Fruit fly (Drosophila melanogaster): ENCODE measurements around the gene AdoR.

The AdoR gene

DNA sequence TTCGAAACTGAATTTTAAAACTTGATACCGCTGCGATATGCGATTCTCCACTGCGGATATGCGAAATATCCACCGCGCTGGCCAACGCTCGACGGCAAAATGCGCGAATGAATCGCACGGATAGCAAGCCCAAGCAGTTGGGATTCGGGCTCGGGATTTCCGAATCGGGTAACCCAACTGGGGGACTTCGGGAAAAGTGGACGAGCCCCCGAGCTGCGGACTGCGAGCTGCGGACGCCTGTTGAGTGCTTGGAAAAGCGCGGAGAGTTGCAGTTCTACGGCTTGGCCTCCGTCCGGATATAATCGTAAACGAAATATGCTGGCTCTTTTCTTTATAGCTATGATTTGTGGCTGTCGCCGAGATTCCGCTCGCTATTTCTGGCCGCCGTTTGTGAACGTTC lies at the start of gene AdoR:
AdoR (minus strand) TSS at position 101 of the 400 bp plus-strand sequence.
- no peak for TF ChIP-seq noc (tag; optimal IDR thresholded peaks at IDR 0.05)

DNA sequence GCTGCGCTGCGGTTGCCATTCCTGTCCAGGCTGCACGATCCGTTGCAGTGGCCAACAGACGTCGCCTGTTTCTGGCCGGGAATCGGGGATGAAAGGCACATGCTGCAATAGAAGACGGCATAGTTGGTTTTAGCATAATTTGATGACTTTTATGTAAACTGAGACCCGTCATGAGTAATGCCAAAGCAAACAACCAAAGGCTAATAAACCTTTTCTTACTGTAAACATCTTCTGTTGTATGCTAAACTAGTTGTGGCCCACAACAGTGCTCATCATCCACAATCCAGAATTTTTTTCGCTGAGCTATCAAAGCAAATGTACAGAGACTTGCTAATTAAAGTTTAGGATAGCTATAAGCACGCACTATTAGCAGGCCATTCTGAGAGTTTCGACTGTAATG lies 49.4 kb upstream of the AdoR start:
- TF ChIP-seq noc (tag; optimal IDR thresholded peaks at IDR 0.05) = peak; percentile 6

DNA sequence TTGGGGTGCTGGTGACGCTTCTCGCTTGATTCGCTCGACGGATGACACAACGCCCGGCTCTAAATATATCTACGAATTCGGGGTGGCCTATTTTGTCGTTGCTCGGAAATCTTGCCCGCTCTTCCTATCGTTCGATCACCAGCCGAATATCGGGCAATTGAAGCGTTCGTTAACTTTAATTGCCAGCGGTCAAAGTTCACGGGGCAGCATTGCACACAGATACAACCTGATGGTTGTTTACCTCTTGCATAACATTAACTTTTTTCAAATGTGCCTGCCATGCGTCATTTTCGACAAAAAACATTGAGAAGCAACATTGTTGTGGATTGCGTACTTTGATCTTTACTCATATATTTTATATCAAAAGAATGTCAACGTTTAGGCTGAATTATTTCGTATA lies 48.4 kb upstream of the AdoR start:
- no peak for TF ChIP-seq noc (tag; optimal IDR thresholded peaks at IDR 0.05)

DNA sequence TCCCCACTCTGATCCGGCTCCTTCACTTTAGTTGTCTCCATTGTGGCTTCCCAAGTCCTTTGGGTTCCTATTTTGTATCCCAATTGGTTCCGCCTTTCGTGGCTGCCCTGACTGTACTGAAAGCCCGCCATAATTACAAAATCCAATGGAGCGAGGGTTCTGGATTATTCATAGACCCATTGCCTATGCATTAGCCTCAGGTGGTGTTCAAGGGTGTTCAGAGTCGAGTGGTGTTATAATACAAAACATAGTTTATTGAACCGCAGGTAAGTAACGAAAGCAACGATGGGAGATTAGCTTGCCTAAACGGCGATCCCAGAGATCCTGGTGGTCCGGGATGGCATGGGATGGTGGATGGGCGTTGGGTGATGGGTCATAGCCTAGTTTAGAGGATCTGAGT lies 46.7 kb upstream of the AdoR start, which contains the start of gene CG15531:
CG15531 (minus strand) TSS at position 101 of the 400 bp plus-strand sequence.
- TF ChIP-seq noc (tag; optimal IDR thresholded peaks at IDR 0.05) = no peak

DNA sequence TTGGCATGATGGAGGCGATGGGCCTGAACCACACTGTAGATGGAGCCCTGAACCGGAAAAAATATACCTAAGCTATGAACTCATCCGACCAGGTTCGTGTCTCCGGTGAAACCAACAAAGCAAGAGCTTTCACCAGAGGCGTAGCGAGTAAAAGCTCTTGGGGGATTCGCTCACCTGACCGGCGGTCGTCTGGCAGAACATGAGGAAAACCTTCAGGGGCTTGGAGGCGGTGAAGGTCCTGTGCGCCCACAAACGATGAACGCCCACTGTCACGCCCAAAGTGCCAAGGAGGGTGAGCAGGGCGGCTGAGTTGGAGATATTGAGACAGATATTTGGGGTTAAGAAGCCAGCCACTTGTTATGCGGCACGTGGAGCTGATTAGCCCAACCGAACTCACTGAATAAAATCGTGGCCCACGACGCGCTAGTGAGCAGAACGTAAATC lies 46.2 kb upstream of the AdoR start:
- TF ChIP-seq noc (tag; optimal IDR thresholded peaks at IDR 0.05) = peak; percentile 72

DNA sequence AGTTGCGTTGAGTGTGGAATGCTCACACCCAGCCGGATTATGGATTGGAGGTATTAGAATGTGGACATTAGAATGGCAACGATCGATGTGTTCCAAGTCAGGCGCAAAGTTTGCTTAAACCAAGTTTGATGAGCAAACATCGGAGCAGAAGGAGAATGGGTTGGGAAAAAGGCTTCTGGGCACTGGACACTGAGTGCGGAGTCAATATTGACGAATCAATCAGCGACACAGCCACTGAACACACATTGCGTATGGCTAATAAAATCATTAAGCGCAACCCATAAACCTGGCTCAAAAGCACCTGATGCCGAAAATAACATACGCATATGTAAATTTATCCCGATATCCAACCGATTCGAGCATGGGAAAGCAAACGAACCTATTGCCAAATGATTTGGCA lies 44.4 kb upstream of the AdoR start:
- TF ChIP-seq noc (tag; optimal IDR thresholded peaks at IDR 0.05) = no peak

DNA sequence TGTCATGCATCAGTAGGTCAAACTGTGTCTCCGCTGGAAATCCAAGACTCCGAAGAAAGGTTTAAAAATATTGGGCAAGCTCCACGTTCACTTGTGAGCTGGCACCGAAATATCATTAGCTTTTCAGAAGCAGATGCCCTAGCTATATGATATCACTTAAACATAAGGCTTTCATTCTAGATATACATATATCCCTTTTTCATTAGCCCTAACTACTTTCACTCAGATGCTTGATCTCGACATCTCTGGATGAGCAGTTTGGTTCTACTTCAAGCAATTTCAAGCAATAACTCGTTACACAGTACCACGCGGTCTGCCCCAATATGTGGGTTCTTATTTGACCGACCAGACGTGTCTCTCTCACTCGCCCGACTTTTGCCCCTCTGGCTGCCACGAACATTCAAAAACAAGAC lies 42.1 kb upstream of the AdoR start:
- no peak for TF ChIP-seq noc (tag; optimal IDR thresholded peaks at IDR 0.05)

DNA sequence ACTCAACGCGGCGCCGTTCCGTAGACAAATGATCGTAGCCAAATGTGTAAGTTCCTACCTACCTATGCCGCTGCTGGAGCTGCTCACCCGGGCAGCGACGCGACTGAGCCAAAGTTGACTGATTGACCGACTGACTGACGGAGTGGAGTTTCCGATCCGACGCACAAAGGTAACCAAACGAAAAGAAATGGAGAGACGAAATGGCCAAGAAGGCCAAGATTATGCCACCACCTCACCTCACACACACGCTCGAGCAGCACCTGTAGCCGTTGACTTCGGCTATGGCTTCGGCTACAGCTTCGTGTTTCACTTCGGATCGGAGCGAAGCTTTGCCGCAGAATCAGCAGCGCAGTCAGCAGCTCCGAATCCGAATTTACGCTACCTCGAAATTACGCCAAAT lies 41.6 kb upstream of the AdoR start, which contains the start of gene CG9747:
CG9747 (minus strand) TSS at position 206 of the 400 bp plus-strand sequence.
- no peak for TF ChIP-seq noc (tag; optimal IDR thresholded peaks at IDR 0.05)

DNA sequence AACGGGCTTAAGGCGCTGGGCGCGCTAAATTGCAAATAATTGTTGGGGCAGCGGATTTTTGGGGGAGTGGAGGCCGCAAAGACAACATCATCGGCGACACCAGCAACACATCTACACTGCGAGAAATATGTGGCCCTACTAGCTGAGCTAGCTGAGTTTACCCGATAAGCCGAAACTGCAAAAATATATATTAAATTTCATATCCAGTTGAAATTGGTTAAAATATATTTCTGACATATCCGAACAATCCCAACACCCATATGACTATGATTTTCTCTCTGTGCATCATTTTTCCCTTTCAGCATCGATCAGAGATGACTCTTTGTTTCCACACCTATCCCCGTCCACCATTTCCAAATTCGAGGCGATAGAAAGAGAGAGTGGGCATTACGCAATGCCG lies 40.4 kb upstream of the AdoR start:
- TF ChIP-seq noc (tag; optimal IDR thresholded peaks at IDR 0.05) = peak; percentile 46

DNA sequence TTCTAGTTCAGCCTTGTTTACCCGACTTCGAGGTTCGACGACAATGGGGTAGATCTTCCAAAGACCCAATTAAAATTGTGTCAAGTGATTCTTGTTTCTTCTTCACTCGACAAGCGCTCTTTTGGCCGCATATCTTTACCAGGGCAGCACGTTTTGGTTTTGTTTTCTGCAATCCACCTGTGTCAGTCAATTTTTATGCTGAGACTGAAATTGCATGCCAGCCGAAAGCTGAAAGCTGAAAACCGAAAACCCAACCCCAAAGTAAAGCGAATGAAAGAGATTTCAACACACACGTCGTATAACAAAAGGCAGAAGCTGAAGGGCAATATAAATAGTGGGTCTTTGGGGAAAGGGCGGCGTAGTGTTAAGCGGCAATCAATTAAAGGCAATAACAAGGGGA lies 40.0 kb upstream of the AdoR start:
- TF ChIP-seq noc (tag; optimal IDR thresholded peaks at IDR 0.05) = no peak

DNA sequence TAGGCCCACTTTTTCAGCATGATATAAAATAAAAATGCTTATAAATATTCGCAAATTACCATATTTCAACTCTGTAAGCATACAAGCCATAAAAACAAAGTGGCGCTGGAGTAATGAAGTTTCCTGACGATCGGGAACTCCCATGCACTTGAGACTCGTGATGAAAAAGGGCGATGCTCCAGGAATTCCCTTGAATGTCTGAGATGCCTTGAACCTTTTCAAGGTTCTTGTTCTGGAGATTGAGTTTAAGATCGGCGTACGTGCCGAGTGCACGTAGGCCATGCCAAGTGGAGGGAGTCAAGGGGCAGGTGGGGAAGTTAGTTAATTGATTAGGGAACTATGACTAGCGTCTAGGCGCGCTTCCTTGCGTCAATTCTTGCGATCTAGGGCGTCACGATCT lies 34.5 kb upstream of the AdoR start:
- TF ChIP-seq noc (tag; optimal IDR thresholded peaks at IDR 0.05) = no peak

DNA sequence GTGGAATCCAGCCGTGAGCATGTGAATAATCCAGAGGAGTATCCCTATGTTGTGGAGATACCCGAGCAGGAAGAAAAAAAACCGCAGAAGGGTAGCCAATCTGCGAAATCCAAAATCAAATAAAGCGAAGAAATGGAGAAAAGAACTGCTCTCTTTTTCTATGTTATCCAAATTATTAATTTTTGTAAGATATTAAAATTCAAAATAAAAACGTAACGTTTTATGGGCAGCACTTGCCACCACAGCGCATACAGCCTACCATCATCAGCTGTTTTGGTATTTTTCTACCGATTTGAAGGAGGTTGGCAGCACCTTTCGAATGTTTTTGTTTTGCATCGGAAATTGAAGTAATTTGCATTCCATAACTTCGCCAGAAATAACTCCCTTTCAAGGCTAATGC lies 30.5 kb upstream of the AdoR start, which contains the start of gene Bet5:
Bet5 (plus strand) TSS at position 299 of the 400 bp plus-strand sequence.
- TF ChIP-seq noc (tag; optimal IDR thresholded peaks at IDR 0.05) = no peak

DNA sequence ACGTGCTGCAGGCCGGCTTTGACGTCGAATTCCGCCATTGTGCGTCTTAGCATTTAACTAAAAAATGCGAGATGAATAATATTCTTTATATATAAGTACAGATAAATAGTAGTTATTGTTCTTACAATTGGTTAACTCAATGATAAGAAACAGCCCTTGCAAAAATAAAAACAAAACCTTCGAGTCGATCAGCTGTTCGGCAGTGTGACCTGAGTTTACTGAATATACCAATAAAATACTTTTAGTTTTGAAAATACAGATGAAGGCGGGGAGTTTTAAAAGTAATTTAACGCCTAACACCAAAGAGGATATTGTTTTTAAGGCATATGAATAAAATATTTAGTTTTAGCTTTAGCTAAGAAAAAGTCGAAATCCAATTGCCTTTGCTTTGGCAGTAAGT lies 28.1 kb upstream of the AdoR start, which contains the start of the genes CG1983 and CG15530:
CG1983 (minus strand) TSS at position 207 of the 400 bp plus-strand sequence.
CG15530 (plus strand) TSS at position 384 of the 400 bp plus-strand sequence.
- TF ChIP-seq noc (tag; optimal IDR thresholded peaks at IDR 0.05) = no peak

DNA sequence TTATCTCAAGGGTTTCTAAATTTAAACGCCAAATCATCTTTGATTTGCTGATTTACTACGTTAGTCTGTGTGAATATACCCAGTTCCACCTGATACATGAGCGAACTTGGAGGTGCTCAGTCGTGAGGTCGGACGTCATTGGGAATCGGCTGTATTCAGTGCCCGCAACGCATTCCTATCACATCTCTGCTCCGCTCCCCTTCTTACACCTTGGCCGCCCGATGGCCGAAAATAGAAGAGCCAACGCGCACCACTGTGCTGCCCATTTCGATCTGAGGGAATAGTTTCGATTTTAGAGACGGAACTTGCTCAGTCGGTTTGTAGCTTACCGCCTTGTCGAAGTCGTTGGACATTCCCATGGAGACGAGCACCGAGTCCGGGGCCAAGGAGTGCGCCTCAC lies 26.9 kb upstream of the AdoR start:
- no peak for TF ChIP-seq noc (tag; optimal IDR thresholded peaks at IDR 0.05)

DNA sequence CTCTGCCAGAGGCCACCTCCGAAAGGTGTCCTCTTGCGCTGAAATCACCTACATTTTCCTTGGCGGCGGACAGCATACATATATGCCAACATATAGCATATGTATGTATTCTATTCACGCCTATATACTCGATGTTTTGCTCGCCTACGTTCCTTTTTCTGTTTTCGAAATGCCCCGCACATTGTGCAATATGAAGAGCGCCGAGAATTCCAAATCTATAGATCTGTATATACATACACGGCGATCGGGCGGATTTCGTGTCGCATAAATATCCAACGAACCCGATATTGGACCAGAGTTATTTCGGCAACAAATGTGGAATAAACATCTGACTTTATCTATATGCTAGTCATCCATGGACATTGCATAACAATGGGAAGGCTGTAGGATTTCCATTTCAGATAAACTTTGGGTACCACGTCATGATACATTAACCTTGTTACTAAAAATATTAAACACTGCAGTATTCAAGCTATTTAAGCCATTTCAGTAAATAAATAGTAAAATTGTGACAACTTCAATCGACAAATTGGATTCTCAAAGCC lies 25.7 kb upstream of the AdoR start:
- no peak for TF ChIP-seq noc (tag; optimal IDR thresholded peaks at IDR 0.05)

DNA sequence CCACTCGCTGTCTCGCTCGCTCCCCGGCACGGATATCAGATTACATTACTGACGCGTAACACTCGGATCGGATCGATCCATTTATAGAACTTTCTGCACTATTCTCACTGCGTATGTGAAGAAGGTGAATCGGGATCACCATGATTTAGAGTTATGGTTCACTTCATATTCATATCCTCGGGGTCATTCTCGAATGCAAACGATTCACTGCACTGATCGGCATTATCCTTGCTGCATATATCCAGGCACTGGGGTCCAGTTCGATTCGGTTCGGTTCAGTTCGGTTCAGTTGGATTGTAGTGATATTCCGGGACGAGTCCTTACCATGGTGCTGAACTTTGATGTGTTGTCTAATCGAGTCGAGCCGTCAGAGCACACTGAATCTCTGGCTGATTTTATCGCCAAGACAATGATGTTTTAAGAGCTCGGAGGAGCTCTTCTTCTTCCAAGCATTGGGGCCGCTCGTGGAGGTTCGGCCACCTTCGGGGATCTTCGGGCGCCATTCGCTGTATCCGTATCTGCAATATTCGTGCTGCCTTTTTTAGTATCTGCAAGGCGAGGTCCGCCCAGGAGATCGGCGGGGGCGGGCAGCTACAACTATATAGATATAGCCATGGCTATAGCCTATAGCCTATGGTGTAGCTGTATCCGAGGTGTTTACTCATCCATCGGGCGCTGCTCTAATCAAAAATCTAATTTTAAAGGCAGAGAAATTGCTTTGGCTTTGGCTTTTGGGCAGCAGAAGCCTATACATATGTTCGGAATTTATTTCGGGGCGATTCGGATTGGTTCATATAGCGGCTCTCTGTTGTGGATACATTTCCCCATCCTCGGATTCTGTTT lies 25.0 kb upstream of the AdoR start, which contains the start of gene Mlc2:
Mlc2 (minus strand) TSS at position 392 of the 843 bp plus-strand sequence.
- TF ChIP-seq noc (tag; optimal IDR thresholded peaks at IDR 0.05) = no peak

Measured in whole organism, larva.